Worm (Caenorhabditis elegans) whole organism, late embryonic: Measurements from ENCODE around the gene M04D8.8.

Source experiments
- C08G9.2 ChIP-seq: sonication (generic microtip); optimal IDR thresholded peaks from 2 replicates; lab custom pipeline; 2016; ENCODE audit warnings: mild to moderate bottlenecking, missing genetic modification characterization, moderate library complexity, missing compliant biosample characterization
- K09A11.1 ChIP-seq: sonication (generic microtip); optimal IDR thresholded peaks from 2 replicates; lab custom pipeline; 2017; ENCODE audit warnings: antibody characterized with exemption, mild to moderate bottlenecking, missing genetic modification characterization, missing compliant biosample characterization; ENCODE audit not compliant: insufficient read depth
- Y22D7AL.16 ChIP-seq: sonication (generic microtip); optimal IDR thresholded peaks from 2 replicates; lab custom pipeline; 2016; ENCODE audit warnings: missing genetic modification characterization, missing compliant biosample characterization
- ama-1 ChIP-seq: fragments of 150-350 bp; optimal IDR thresholded peaks from 2 replicates; lab custom pipeline; 2014
- ceh-18 ChIP-seq: sonication (generic microtip); optimal IDR thresholded peaks from 2 replicates; lab custom pipeline; 2016; ENCODE audit warnings: missing genetic modification characterization, missing compliant biosample characterization
- ceh-19 ChIP-seq: fragments of 200-800 bp; sonication (Bioruptor generic); optimal IDR thresholded peaks from 2 replicates; lab custom pipeline; 2018; ENCODE audit warnings: mild to moderate bottlenecking, missing genetic modification characterization, missing compliant biosample characterization
- ceh-24 ChIP-seq: sonication (generic microtip); optimal IDR thresholded peaks from 2 replicates; lab custom pipeline; 2016; ENCODE audit warnings: mild to moderate bottlenecking, missing genetic modification characterization, missing compliant biosample characterization
- ceh-31 ChIP-seq: sonication (generic microtip); optimal IDR thresholded peaks from 2 replicates; lab custom pipeline; 2016; ENCODE audit warnings: missing genetic modification characterization, missing compliant biosample characterization
- ceh-34 ChIP-seq: sonication (generic microtip); optimal IDR thresholded peaks from 2 replicates; lab custom pipeline; 2016; ENCODE audit warnings: mild to moderate bottlenecking, missing genetic modification characterization, missing compliant biosample characterization
- ceh-45 ChIP-seq: fragments of 200-800 bp; sonication (Bioruptor generic); IDR thresholded peaks from 2 replicates; pipeline ENCODE4 v1.3.6; 2022; ENCODE audit warnings: missing genetic modification reagents, missing genetic modification characterization, missing compliant biosample characterization
- ceh-6 ChIP-seq: fragments of 200-800 bp; sonication (Bioruptor generic); optimal IDR thresholded peaks from 2 replicates; lab custom pipeline; 2018; ENCODE audit warnings: mild to moderate bottlenecking, missing genetic modification characterization, missing compliant biosample characterization
- elt-2 ChIP-seq: sonication (generic microtip); optimal IDR thresholded peaks from 2 replicates; lab custom pipeline; 2016; ENCODE audit warnings: missing genetic modification reagents, missing genetic modification characterization, missing compliant biosample characterization
- ets-4 ChIP-seq: sonication (generic microtip); optimal IDR thresholded peaks from 2 replicates; lab custom pipeline; 2016; ENCODE audit warnings: missing genetic modification characterization, missing compliant biosample characterization
- eyg-1 ChIP-seq: sonication (generic microtip); optimal IDR thresholded peaks from 2 replicates; lab custom pipeline; 2016; ENCODE audit warnings: missing genotype, missing genetic modification characterization, missing compliant biosample characterization
- fkh-10 ChIP-seq: fragments of 150-350 bp; optimal IDR thresholded peaks from 2 replicates; lab custom pipeline; 2014; ENCODE audit warnings: missing biosample characterization, missing genetic modification reagents, missing genetic modification characterization
- fkh-6 ChIP-seq: sonication (generic microtip); optimal IDR thresholded peaks from 2 replicates; lab custom pipeline; 2016; ENCODE audit warnings: missing genetic modification characterization, missing compliant biosample characterization
- gmeb-2 ChIP-seq: sonication (generic microtip); optimal IDR thresholded peaks from 2 replicates; lab custom pipeline; 2016; ENCODE audit warnings: missing genetic modification characterization, inconsistent platforms, missing compliant biosample characterization
- hlh-13 ChIP-seq: fragments of 200-800 bp; sonication (Bioruptor generic); optimal IDR thresholded peaks from 2 replicates; lab custom pipeline; 2018; ENCODE audit warnings: mild to moderate bottlenecking, missing genetic modification characterization, missing compliant biosample characterization
- hlh-8 ChIP-seq: sonication (generic microtip); optimal IDR thresholded peaks from 2 replicates; lab custom pipeline; 2016; ENCODE audit warnings: missing genotype, missing genetic modification characterization, missing compliant biosample characterization
- lin-11 ChIP-seq: fragments of 200-800 bp; sonication (Bioruptor generic); optimal IDR thresholded peaks from 2 replicates; lab custom pipeline; 2018; ENCODE audit warnings: mild to moderate bottlenecking, missing genetic modification characterization, missing compliant biosample characterization
- mec-3 ChIP-seq: sonication (generic microtip); optimal IDR thresholded peaks from 2 replicates; lab custom pipeline; 2016; ENCODE audit warnings: borderline replicate concordance, missing genetic modification characterization, missing compliant biosample characterization
- nfya-1 ChIP-seq: sonication (generic microtip); optimal IDR thresholded peaks from 2 replicates; lab custom pipeline; 2017; ENCODE audit warnings: missing genetic modification characterization, mild to moderate bottlenecking, missing compliant biosample characterization, antibody characterized with exemption, moderate library complexity
- nhr-11 ChIP-seq: fragments of 150-350 bp; optimal IDR thresholded peaks from 2 replicates; lab custom pipeline; 2014; ENCODE audit warnings: missing biosample characterization, missing genetic modification characterization
- pag-3 ChIP-seq: sonication (generic microtip); optimal IDR thresholded peaks from 2 replicates; lab custom pipeline; 2016; ENCODE audit warnings: missing compliant biosample characterization, missing genetic modification characterization, borderline replicate concordance
- pax-1 ChIP-seq: fragments of 150-350 bp; optimal IDR thresholded peaks from 2 replicates; lab custom pipeline; 2014; ENCODE audit warnings: missing biosample characterization, missing genetic modification characterization
- pha-2 ChIP-seq: sonication (generic microtip); optimal IDR thresholded peaks from 2 replicates; lab custom pipeline; 2017; ENCODE audit warnings: mild to moderate bottlenecking, missing genetic modification characterization, missing compliant biosample characterization
- rnt-1 ChIP-seq: sonication (generic microtip); optimal IDR thresholded peaks from 2 replicates; lab custom pipeline; 2016; ENCODE audit warnings: missing genetic modification characterization, missing compliant biosample characterization
- syd-9 ChIP-seq: sonication (generic microtip); optimal IDR thresholded peaks from 2 replicates; lab custom pipeline; 2016; ENCODE audit warnings: mild to moderate bottlenecking, missing genetic modification characterization, moderate library complexity, missing compliant biosample characterization
- tbx-2 ChIP-seq: sonication (generic microtip); optimal IDR thresholded peaks from 2 replicates; lab custom pipeline; 2016; ENCODE audit warnings: missing genetic modification characterization, missing compliant biosample characterization
- tbx-7 ChIP-seq: sonication (generic microtip); optimal IDR thresholded peaks from 2 replicates; lab custom pipeline; 2016; ENCODE audit warnings: missing genotype, missing genetic modification characterization, missing compliant biosample characterization
- unc-3 ChIP-seq, 2 experiments: fragments of 200-800 bp in 1 of 2; sonication (Bioruptor generic) in 1 of 2; sonication (generic microtip) in 1 of 2; conservative IDR thresholded peaks in 1 of 2; optimal IDR thresholded peaks in 1 of 2; 2 replicates each; pipeline versions ENCODE4 v1.3.6 to Lab custom; 2016 to 2022; ENCODE audit warnings: missing compliant biosample characterization in 2 of 2, missing genetic modification characterization in 2 of 2, missing genetic modification reagents in 1 of 2
- unc-55 ChIP-seq: sonication (generic microtip); optimal IDR thresholded peaks from 2 replicates; lab custom pipeline; 2017; ENCODE audit warnings: missing biosample characterization, missing genetic modification reagents, missing genetic modification characterization
- zip-5 ChIP-seq: sonication (generic microtip); optimal IDR thresholded peaks from 2 replicates; lab custom pipeline; 2016; ENCODE audit warnings: missing genetic modification characterization, missing compliant biosample characterization

The M04D8.8 gene

ce11 chrIII:10033881-10034280, at the start of gene M04D8.8:
M04D8.8 (plus strand) TSS chrIII:10034181.
- TF ChIP-seq nhr-11 (tag; lab: Kevin White, UChicago) (no peak), ceh-31 (tag; lab: Kevin White, UChicago) (no peak)

DNA sequence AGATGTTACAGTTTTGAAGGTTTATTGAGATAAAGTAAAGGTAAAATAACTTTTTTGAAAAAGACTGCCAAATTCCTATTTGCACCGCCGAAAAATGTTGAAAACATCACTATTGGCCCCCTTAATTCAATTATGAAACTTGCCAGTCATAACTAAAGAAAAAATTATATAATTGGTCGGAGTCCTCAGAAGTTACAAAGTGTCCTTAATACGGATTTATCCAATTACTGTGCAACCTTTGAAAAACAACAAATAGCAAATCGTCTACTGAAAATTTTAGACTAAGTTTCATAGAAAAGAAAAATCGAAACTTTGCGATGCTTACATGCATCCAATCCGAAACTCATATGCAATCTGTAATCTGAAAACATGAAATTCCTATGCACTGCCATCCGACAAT, 49.4 kb upstream of the M04D8.8 start:
- no peak for TF ChIP-seq elt-2 (tag; lab: Kevin White, UChicago)
- TF ChIP-seq pha-2: no peak
- no peak for TF ChIP-seq ceh-24
- no peak for TF ChIP-seq tbx-7
- TF ChIP-seq ceh-45: no peak
- no peak for TF ChIP-seq tbx-2
- no peak for TF ChIP-seq ceh-19 (GFP tag; lab: Kevin White, UChicago)
- no peak for TF ChIP-seq lin-11 (tag; lab: Kevin White, UChicago)
- no peak for TF ChIP-seq pax-1 (tag; lab: Kevin White, UChicago)
- no peak for TF ChIP-seq fkh-10 (GFP tag; lab: Kevin White, UChicago)
- TF ChIP-seq C08G9.2 (tag; lab: Kevin White, UChicago): no peak
- no peak for TF ChIP-seq syd-9
- TF ChIP-seq Y22D7AL.16 (tag; lab: Kevin White, UChicago): no peak
- no peak for TF ChIP-seq ceh-34 (tag; lab: Kevin White, UChicago)
- TF ChIP-seq, all 69 proteins: peak for 0

ce11 chrIII:9985542-9985941, 48.4 kb upstream of the M04D8.8 start:
- TF ChIP-seq K09A11.1 (tag; lab: Kevin White, UChicago): no peak
- no peak for TF ChIP-seq lin-11 (tag; lab: Kevin White, UChicago)
- no peak for TF ChIP-seq hlh-13
- TF ChIP-seq pag-3 (tag; lab: Kevin White, UChicago): no peak
- no peak for TF ChIP-seq rnt-1 (tag; lab: Kevin White, UChicago)
- no peak for TF ChIP-seq ets-4
- no peak for TF ChIP-seq nfya-1 (tag; lab: Kevin White, UChicago)
- TF ChIP-seq unc-3 (GFP tag; conservative IDR thresholded peaks at IDR 0.05; lab: Robert Waterston, UW): no peak
- TF ChIP-seq unc-3 (tag; optimal IDR thresholded peaks at IDR 0.05; lab: Kevin White, UChicago): no peak
- no peak for TF ChIP-seq eyg-1 (tag; lab: Kevin White, UChicago)
- TF ChIP-seq mec-3: no peak
- no peak for TF ChIP-seq fkh-6 (tag; lab: Kevin White, UChicago)

ce11 chrIII:9986827-9987429, 47.1 kb upstream of the M04D8.8 start, which contains the start of gene C05B5.12:
C05B5.12 (plus strand) TSS chrIII:9987379.
- TF ChIP-seq unc-55 (peak; percentile 87), ceh-18 (tag; lab: Kevin White, UChicago) (peak; percentile 10), ama-1 (lab: Kevin White, UChicago) (no peak)

- TF ChIP-seq hlh-8 (tag; lab: Kevin White, UChicago) (no peak), ama-1 (lab: Kevin White, UChicago) (no peak), ceh-6 (no peak), pax-1 (tag; lab: Kevin White, UChicago) (no peak), zip-5 (no peak), ceh-18 (tag; lab: Kevin White, UChicago) (no peak), pha-2 (no peak), gmeb-2 (tag; lab: Kevin White, UChicago) (no peak)
Observed at ce11 chrIII:9988352-9988751, 45.6 kb upstream of the M04D8.8 start, which contains the start of gene C05B5.1. C05B5.1 (minus strand) TSS chrIII:9988452.
